Worm (Caenorhabditis elegans) whole organism, mixed stage, embryonic: ENCODE results near the gene grd-16.

Experiments
- bed-3 ChIP-seq: fragments of 200-800 bp; sonication (Bioruptor generic); optimal IDR thresholded peaks from 3 replicates; lab custom pipeline; 2018; ENCODE audit warnings: mild to moderate bottlenecking, missing genetic modification characterization, moderate library complexity, missing compliant biosample characterization
- blmp-1 ChIP-seq: fragments of 150-350 bp; optimal IDR thresholded peaks from 2 replicates; lab custom pipeline; 2014; ENCODE audit warnings: missing biosample characterization, missing genetic modification characterization
- ceh-39 ChIP-seq: fragments of 150-350 bp; optimal IDR thresholded peaks from 2 replicates; lab custom pipeline; 2014; ENCODE audit warnings: missing biosample characterization, missing genetic modification characterization
- ceh-43 ChIP-seq: fragments of 200-800 bp; sonication (Bioruptor generic); optimal IDR thresholded peaks from 2 replicates; lab custom pipeline; 2018; ENCODE audit warnings: mild to moderate bottlenecking, missing genetic modification characterization, moderate library complexity, missing compliant biosample characterization
- ceh-83 ChIP-seq: fragments of 200-800 bp; sonication (Bioruptor generic); optimal IDR thresholded peaks from 2 replicates; lab custom pipeline; 2018; ENCODE audit warnings: mild to moderate bottlenecking, missing genetic modification characterization, missing compliant biosample characterization
- ces-1 ChIP-seq: fragments of 150-350 bp; optimal IDR thresholded peaks from 2 replicates; lab custom pipeline; 2014; ENCODE audit warnings: missing biosample characterization, missing genetic modification reagents, missing genetic modification characterization
- cnd-1 ChIP-seq: fragments of 200-800 bp; sonication (Bioruptor generic); optimal IDR thresholded peaks from 2 replicates; lab custom pipeline; 2018; ENCODE audit warnings: mild to moderate bottlenecking, missing genetic modification characterization, missing compliant biosample characterization
- elt-1 ChIP-seq: sonication (generic microtip); optimal IDR thresholded peaks from 2 replicates; lab custom pipeline; 2017; ENCODE audit warnings: missing genetic modification characterization, mild to moderate bottlenecking, missing compliant biosample characterization, antibody characterized with exemption, moderate library complexity, borderline replicate concordance; ENCODE audit not compliant: insufficient read depth
- elt-3 ChIP-seq: fragments of 150-350 bp; optimal IDR thresholded peaks from 2 replicates; lab custom pipeline; 2014; ENCODE audit warnings: missing biosample characterization, missing genetic modification characterization
- flh-1 ChIP-seq: fragments of 200-800 bp; sonication (Bioruptor generic); optimal IDR thresholded peaks from 2 replicates; lab custom pipeline; 2018; ENCODE audit warnings: mild to moderate bottlenecking, missing genetic modification characterization, moderate library complexity, missing compliant biosample characterization
- hlh-1 ChIP-seq: fragments of 150-350 bp; optimal IDR thresholded peaks from 2 replicates; lab custom pipeline; 2014; ENCODE audit warnings: missing biosample characterization, missing genetic modification reagents, missing genetic modification characterization
- lin-13 ChIP-seq: fragments of 150-350 bp; optimal IDR thresholded peaks from 2 replicates; lab custom pipeline; 2014; ENCODE audit warnings: missing biosample characterization, missing genetic modification characterization
- lin-32 ChIP-seq: fragments of 200-800 bp; sonication (Bioruptor generic); optimal IDR thresholded peaks from 2 replicates; lab custom pipeline; 2018; ENCODE audit warnings: mild to moderate bottlenecking, missing genetic modification characterization, missing compliant biosample characterization
- lsy-2 ChIP-seq: fragments of 150-350 bp; optimal IDR thresholded peaks from 2 replicates; lab custom pipeline; 2014; ENCODE audit warnings: missing biosample characterization, missing genetic modification characterization
- mls-2 ChIP-seq: sonication (generic microtip); optimal IDR thresholded peaks from 2 replicates; lab custom pipeline; 2016; ENCODE audit warnings: mild to moderate bottlenecking, missing genetic modification characterization, moderate library complexity, missing compliant biosample characterization
- nhr-12 ChIP-seq: fragments of 150-350 bp; optimal IDR thresholded peaks from 2 replicates; lab custom pipeline; 2014; ENCODE audit warnings: missing biosample characterization, missing genetic modification characterization
- nhr-2 ChIP-seq: fragments of 150-350 bp; optimal IDR thresholded peaks from 2 replicates; lab custom pipeline; 2014; ENCODE audit warnings: missing biosample characterization, missing genetic modification characterization
- nhr-237 ChIP-seq: fragments of 150-350 bp; optimal IDR thresholded peaks from 2 replicates; lab custom pipeline; 2014; ENCODE audit warnings: missing biosample characterization, missing genetic modification characterization
- nhr-28 ChIP-seq: fragments of 150-350 bp; optimal IDR thresholded peaks from 2 replicates; lab custom pipeline; 2014; ENCODE audit warnings: missing biosample characterization, missing genetic modification characterization
- pha-4 ChIP-seq: fragments of 150-350 bp; optimal IDR thresholded peaks from 2 replicates; lab custom pipeline; 2018; ENCODE audit warnings: missing biosample characterization, missing genetic modification reagents, missing genetic modification characterization
- sem-2 ChIP-seq: fragments of 200-800 bp; sonication (Bioruptor generic); optimal IDR thresholded peaks from 2 replicates; lab custom pipeline; 2018; ENCODE audit warnings: mild to moderate bottlenecking, missing genetic modification characterization, missing compliant biosample characterization
- snpc-4 ChIP-seq: fragments of 150-350 bp; optimal IDR thresholded peaks from 2 replicates; lab custom pipeline; 2014; ENCODE audit warnings: missing biosample characterization, missing genetic modification characterization
- sptf-1 ChIP-seq: sonication (generic microtip); optimal IDR thresholded peaks from 2 replicates; lab custom pipeline; 2017; ENCODE audit warnings: mild to moderate bottlenecking, missing genetic modification characterization, moderate library complexity, missing compliant biosample characterization
- tbx-8 ChIP-seq: fragments of 200-800 bp; sonication (Bioruptor generic); optimal IDR thresholded peaks from 2 replicates; lab custom pipeline; 2018; ENCODE audit warnings: mild to moderate bottlenecking, missing genetic modification characterization, moderate library complexity, missing compliant biosample characterization
- unc-120 ChIP-seq: sonication (generic microtip); optimal IDR thresholded peaks from 2 replicates; lab custom pipeline; 2017; ENCODE audit warnings: missing genetic modification characterization, missing compliant biosample characterization; ENCODE audit not compliant: poor library complexity, severe bottlenecking
- unc-39 ChIP-seq: fragments of 150-350 bp; optimal IDR thresholded peaks from 2 replicates; lab custom pipeline; 2014; ENCODE audit warnings: missing biosample characterization, missing genetic modification characterization
- unc-62 ChIP-seq: fragments of 150-350 bp; optimal IDR thresholded peaks from 2 replicates; lab custom pipeline; 2014; ENCODE audit warnings: missing biosample characterization, missing genetic modification reagents, missing genetic modification characterization
- zip-8 ChIP-seq: fragments of 150-350 bp; optimal IDR thresholded peaks from 2 replicates; lab custom pipeline; 2014; ENCODE audit warnings: missing biosample characterization, missing genetic modification characterization
- ztf-11 ChIP-seq: fragments of 150-350 bp; optimal IDR thresholded peaks from 2 replicates; lab custom pipeline; 2014; ENCODE audit warnings: missing biosample characterization, missing genetic modification characterization

Gene grd-16

ce11 chrIV:2495118-2495785 is 18.8 kb downstream of the grd-16 start, which contains the start of the genes ccdc-12 and Y69A2AR.18:
TSS of gene ccdc-12 (minus strand) at chrIV:2495174.
TSS of gene Y69A2AR.18 (plus strand) at chrIV:2495735.
- TF ChIP-seq tbx-8 (GFP tag; lab: Kevin White, UChicago) (no peak), ceh-43 (GFP tag; lab: Kevin White, UChicago) (no peak), nhr-2 (tag; lab: Kevin White, UChicago) (no peak), unc-39 (tag; lab: Kevin White, UChicago) (no peak), unc-120 (tag; lab: Kevin White, UChicago) (no peak), lin-32 (GFP tag; lab: Kevin White, UChicago) (no peak), nhr-237 (tag; lab: Kevin White, UChicago) (no peak), nhr-28 (tag; lab: Kevin White, UChicago) (no peak), ceh-83 (GFP tag; lab: Kevin White, UChicago) (no peak), snpc-4 (tag; lab: Kevin White, UChicago) (no peak), lin-13 (peak; percentile 18), elt-1 (tag; lab: Kevin White, UChicago) (no peak), pha-4 (tag; lab: Kevin White, UChicago) (peak; percentile 34), ces-1 (GFP tag; lab: Kevin White, UChicago) (no peak), elt-3 (tag; lab: Kevin White, UChicago) (no peak), sptf-1 (tag; lab: Kevin White, UChicago) (no peak), nhr-12 (tag; lab: Kevin White, UChicago) (no peak), hlh-1 (tag; lab: Kevin White, UChicago) (peak; percentile 23), lsy-2 (tag; lab: Kevin White, UChicago) (peak; percentile 97)
- TF ChIP-seq, all 35 proteins: peak for 4

DNA sequence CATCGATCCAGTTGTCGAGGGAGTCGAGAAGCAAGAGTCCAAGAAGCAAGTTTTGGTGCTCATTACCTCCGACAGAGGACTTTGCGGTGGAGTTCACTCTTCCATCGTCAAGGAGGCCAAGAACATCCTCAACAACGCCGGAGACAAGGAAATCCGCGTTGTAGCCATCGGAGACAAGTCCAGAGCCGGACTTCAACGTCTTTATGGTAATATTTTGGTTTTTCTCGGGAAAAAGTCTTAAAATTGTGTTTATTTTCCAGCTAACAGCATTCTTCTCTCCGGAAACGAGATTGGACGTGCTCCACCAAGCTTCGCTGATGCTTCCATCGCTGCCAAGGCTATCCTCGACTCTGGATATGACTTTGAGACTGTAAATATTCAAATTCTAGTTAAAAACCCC is 19.6 kb downstream of the grd-16 start:
- no peak for TF ChIP-seq ces-1 (GFP tag; lab: Kevin White, UChicago)
- no peak for TF ChIP-seq snpc-4 (tag; lab: Kevin White, UChicago)

ce11 chrIV:2497615-2498183 is 21.2 kb downstream of the grd-16 start, which contains the start of gene Y69A2AR.16:
TSS of gene Y69A2AR.16 (plus strand) at chrIV:2497803.
- TF ChIP-seq lsy-2 (tag; lab: Kevin White, UChicago) (no peak), unc-62 (GFP tag; lab: Kevin White, UChicago) (no peak), ztf-11 (tag; lab: Kevin White, UChicago) (no peak), sem-2 (GFP tag; lab: Kevin White, UChicago) (no peak), sptf-1 (tag; lab: Kevin White, UChicago) (no peak), nhr-28 (tag; lab: Kevin White, UChicago) (no peak), ces-1 (GFP tag; lab: Kevin White, UChicago) (no peak), unc-120 (tag; lab: Kevin White, UChicago) (no peak), nhr-12 (tag; lab: Kevin White, UChicago) (no peak), ceh-83 (GFP tag; lab: Kevin White, UChicago) (no peak), zip-8 (tag; lab: Kevin White, UChicago) (no peak), mls-2 (tag; lab: Kevin White, UChicago) (no peak), ceh-43 (GFP tag; lab: Kevin White, UChicago) (no peak), cnd-1 (tag; lab: Kevin White, UChicago) (no peak), bed-3 (no peak), elt-3 (tag; lab: Kevin White, UChicago) (no peak), flh-1 (GFP tag; lab: Kevin White, UChicago) (no peak)
- TF ChIP-seq, all 35 proteins: peak for 0

- no peak for TF ChIP-seq unc-62 (GFP tag; lab: Kevin White, UChicago)
- TF ChIP-seq ceh-83 (GFP tag; lab: Kevin White, UChicago): no peak
- TF ChIP-seq ztf-11 (tag; lab: Kevin White, UChicago): no peak
- no peak for TF ChIP-seq zip-8 (tag; lab: Kevin White, UChicago)
- no peak for TF ChIP-seq lin-13
- no peak for TF ChIP-seq elt-1 (tag; lab: Kevin White, UChicago)
- TF ChIP-seq nhr-12 (tag; lab: Kevin White, UChicago): no peak
- TF ChIP-seq elt-3 (tag; lab: Kevin White, UChicago): no peak
- TF ChIP-seq blmp-1 (tag; lab: Kevin White, UChicago): no peak
- TF ChIP-seq pha-4 (tag; lab: Kevin White, UChicago): no peak
- TF ChIP-seq ceh-39 (tag; lab: Kevin White, UChicago): no peak
- TF ChIP-seq tbx-8 (GFP tag; lab: Kevin White, UChicago): no peak
- no peak for TF ChIP-seq lsy-2 (tag; lab: Kevin White, UChicago)
Measured at ce11 chrIV:2507824-2508223, 31.3 kb downstream of the grd-16 start, which contains the start of gene Y69A2AR.22. TSS of gene Y69A2AR.22 (minus strand) at chrIV:2507924.
